Fruit fly (Drosophila melanogaster) whole organism: ENCODE results near the gene Vps60.

Experiments used
- CG8478 ChIP-seq: fragments of >200 bp; optimal IDR thresholded peaks from 2 replicates; lab custom pipeline; 2018; ENCODE audit warnings: inconsistent platforms
- Dll ChIP-seq: fragments of >200 bp; optimal IDR thresholded peaks from 2 replicates; lab custom pipeline; 2017
- EcR ChIP-seq, 2 experiments: fragments of >200 bp; optimal IDR thresholded peaks; 2 replicates each; lab custom pipeline; 2017; ENCODE audit warnings: missing biosample characterization in 2 of 2, missing genetic modification characterization in 2 of 2, missing genetic modification reagents in 2 of 2
- pan ChIP-seq: fragments of >200 bp; optimal IDR thresholded peaks from 2 replicates; lab custom pipeline; 2017
- psq ChIP-seq: fragments of >200 bp; optimal IDR thresholded peaks from 2 replicates; lab custom pipeline; 2017
- usp ChIP-seq: fragments of >200 bp; optimal IDR thresholded peaks from 2 replicates; lab custom pipeline; 2017; ENCODE audit warnings: missing biosample characterization, missing genetic modification characterization, mixed read lengths

Gene Vps60

dm6 chr3L:17621451-17621946 is at the start of gene Vps60, which contains the start of gene anchor:
Gene Vps60 (minus strand): TSS chr3L:17621625.
Gene anchor (plus strand): TSS chr3L:17621824.
- TF ChIP-seq usp (no peak), CG8478 (lab: Kevin White, UChicago) (no peak), psq (lab: Kevin White, UChicago) (no peak), pan (lab: Kevin White, UChicago) (no peak), EcR (GFP tag; optimal IDR thresholded peaks at IDR 0.05; lab: Kevin White, UChicago) (no peak), Dll (lab: Kevin White, UChicago) (no peak)

dm6 chr3L:17668945-17669779 is 47.7 kb upstream of the Vps60 start, which contains the start of gene Crtc:
Gene Crtc (minus strand): TSS chr3L:17669234.
- TF ChIP-seq usp (no peak), CG8478 (lab: Kevin White, UChicago) (no peak), pan (lab: Kevin White, UChicago) (no peak), EcR (GFP tag; optimal IDR thresholded peaks at IDR 0.05; lab: Kevin White, UChicago) (no peak), psq (lab: Kevin White, UChicago) (no peak), Dll (lab: Kevin White, UChicago) (no peak)

- TF ChIP-seq psq (lab: Kevin White, UChicago) (no peak), Dll (lab: Kevin White, UChicago) (peak; percentile 41)
Observed at dm6 chr3L:17668386-17668944, 47.0 kb upstream of the Vps60 start.

dm6 chr3L:17667642-17668362 is 46.4 kb upstream of the Vps60 start:
- TF ChIP-seq usp = no peak
- no peak for TF ChIP-seq pan (lab: Kevin White, UChicago)
- TF ChIP-seq EcR (GFP tag; optimal IDR thresholded peaks at IDR 0.05; lab: Kevin White, UChicago) = no peak
- no peak for TF ChIP-seq Dll (lab: Kevin White, UChicago)
- TF ChIP-seq psq (lab: Kevin White, UChicago) = no peak
- TF ChIP-seq CG8478 (lab: Kevin White, UChicago) = no peak

- TF ChIP-seq CG8478 (lab: Kevin White, UChicago) (no peak), pan (lab: Kevin White, UChicago) (no peak), usp (no peak), EcR (GFP tag; optimal IDR thresholded peaks at IDR 0.05; lab: Kevin White, UChicago) (no peak), psq (lab: Kevin White, UChicago) (no peak), Dll (lab: Kevin White, UChicago) (no peak)
Observed at dm6 chr3L:17665084-17665576, 43.7 kb upstream of the Vps60 start.

dm6 chr3L:17663647-17664046 is 42.2 kb upstream of the Vps60 start:
- TF ChIP-seq psq (lab: Kevin White, UChicago) = no peak
- TF ChIP-seq CG8478 (lab: Kevin White, UChicago) = no peak
- TF ChIP-seq usp = no peak
- TF ChIP-seq pan (lab: Kevin White, UChicago) = no peak
- no peak for TF ChIP-seq EcR (GFP tag; optimal IDR thresholded peaks at IDR 0.05; lab: Kevin White, UChicago)
- no peak for TF ChIP-seq Dll (lab: Kevin White, UChicago)

dm6 chr3L:17659268-17659589 is 37.8 kb upstream of the Vps60 start:
- no peak for TF ChIP-seq EcR (GFP tag; optimal IDR thresholded peaks at IDR 0.05; lab: Kevin White, UChicago)
- no peak for TF ChIP-seq pan (lab: Kevin White, UChicago)
- TF ChIP-seq usp = no peak
- TF ChIP-seq Dll (lab: Kevin White, UChicago) = no peak
- no peak for TF ChIP-seq CG8478 (lab: Kevin White, UChicago)
- no peak for TF ChIP-seq psq (lab: Kevin White, UChicago)

dm6 chr3L:17658423-17659267 is 37.2 kb upstream of the Vps60 start:
- TF ChIP-seq EcR (GFP tag; optimal IDR thresholded peaks at IDR 0.05; lab: Kevin White, UChicago) = no peak
- no peak for TF ChIP-seq CG8478 (lab: Kevin White, UChicago)
- no peak for TF ChIP-seq usp
- TF ChIP-seq pan (lab: Kevin White, UChicago) = no peak
- no peak for TF ChIP-seq Dll (lab: Kevin White, UChicago)
- no peak for TF ChIP-seq psq (lab: Kevin White, UChicago)

dm6 chr3L:17657728-17658379 is 36.4 kb upstream of the Vps60 start:
- TF ChIP-seq psq (lab: Kevin White, UChicago) (no peak), Dll (lab: Kevin White, UChicago) (no peak), pan (lab: Kevin White, UChicago) (no peak), usp (no peak), EcR (GFP tag; optimal IDR thresholded peaks at IDR 0.05; lab: Kevin White, UChicago) (peak in 1 of 2 experiments; percentile 42), CG8478 (lab: Kevin White, UChicago) (no peak)
